Worm (Caenorhabditis elegans): Measurements from ENCODE around the gene F09E5.14.

Gene F09E5.14

ce11 chrII:5308961-5309360 is 35.7 kb downstream of the F09E5.14 start:
- TF ChIP-seq rnt-1 (tag; optimal IDR thresholded peaks at IDR 0.05) = no peak
- peak; percentile 60 for TF ChIP-seq lin-14 (GFP tag; optimal IDR thresholded peaks at IDR 0.05)
- TF ChIP-seq nhr-71 (tag; optimal IDR thresholded peaks at IDR 0.05) = peak; percentile 17
- TF ChIP-seq efl-1 (optimal IDR thresholded peaks at IDR 0.05) = no peak
- TF ChIP-seq efl-1 (GFP tag; optimal IDR thresholded peaks at IDR 0.05 in 1 of 2) = peak in 1 of 2 experiments; percentile 8

- no peak for TF ChIP-seq nhr-20 (tag; optimal IDR thresholded peaks at IDR 0.05)
- TF ChIP-seq elt-2 (tag; optimal IDR thresholded peaks at IDR 0.05) = peak; percentile 82
- no peak for TF ChIP-seq fkh-4 (tag; optimal IDR thresholded peaks at IDR 0.05; ENCODE audit: borderline replicate concordance)
These were observed 37.5 kb downstream of the F09E5.14 start for ce11 chrII:5307203-5307602.

ce11 chrII:5306197-5306596 is 38.5 kb downstream of the F09E5.14 start:
- TF ChIP-seq pax-3 (tag; optimal IDR thresholded peaks at IDR 0.05) (peak; percentile 13), dpl-1 (GFP tag; optimal IDR thresholded peaks at IDR 0.05) (no peak)

ce11 chrII:5305121-5305520 is 39.6 kb downstream of the F09E5.14 start:
- TF ChIP-seq lir-3 (tag; optimal IDR thresholded peaks at IDR 0.05; ENCODE audit: poor library complexity) = no peak
- TF ChIP-seq unc-86 (tag; optimal IDR thresholded peaks at IDR 0.05) = peak; percentile 70
- peak; percentile 47 for TF ChIP-seq lin-14 (GFP tag; optimal IDR thresholded peaks at IDR 0.05)
- no peak for TF ChIP-seq efl-1 (optimal IDR thresholded peaks at IDR 0.05)
- peak in 1 of 2 experiments; percentile 55 for TF ChIP-seq efl-1 (GFP tag; optimal IDR thresholded peaks at IDR 0.05 in 1 of 2)

- peak; percentile 71 for TF ChIP-seq lin-14 (GFP tag; optimal IDR thresholded peaks at IDR 0.05)
- no peak for TF ChIP-seq egl-13 (tag; optimal IDR thresholded peaks at IDR 0.05)
- TF ChIP-seq ceh-82 (tag; optimal IDR thresholded peaks at IDR 0.05) = peak in 1 of 3 experiments; percentile 8
- no peak for TF ChIP-seq unc-86 (tag; optimal IDR thresholded peaks at IDR 0.05)
- TF ChIP-seq ztf-4 (tag; optimal IDR thresholded peaks at IDR 0.05) = no peak
- no peak for TF ChIP-seq F16B12.6 (tag; optimal IDR thresholded peaks at IDR 0.05)
- no peak for TF ChIP-seq ama-1 (optimal IDR thresholded peaks at IDR 0.05)
- no peak for TF ChIP-seq ceh-88 (GFP tag; IDR thresholded peaks at IDR 0.05)
- TF ChIP-seq pax-3 (tag; optimal IDR thresholded peaks at IDR 0.05) = no peak
These were observed 42.9 kb downstream of the F09E5.14 start for ce11 chrII:5301810-5302209.

ce11 chrII:5297718-5298117 is 47.0 kb downstream of the F09E5.14 start:
- TF ChIP-seq ama-1 (optimal IDR thresholded peaks at IDR 0.05) (no peak), hpl-2 (GFP tag; optimal IDR thresholded peaks at IDR 0.05) (no peak), blmp-1 (tag; optimal IDR thresholded peaks at IDR 0.05) (peak; percentile 23), swsn-7 (tag; optimal IDR thresholded peaks at IDR 0.05) (no peak), nhr-237 (tag; optimal IDR thresholded peaks at IDR 0.05) (no peak), lin-14 (GFP tag; optimal IDR thresholded peaks at IDR 0.05) (peak; percentile 2)

ce11 chrII:5293287-5293850 is 51.3 kb downstream of the F09E5.14 start, which contains the start of gene ZK622.1:
TSS of gene ZK622.1 (plus strand) at chrII:5293800.
- peak; percentile 31 for TF ChIP-seq elt-2 (tag; optimal IDR thresholded peaks at IDR 0.05)
- TF ChIP-seq snu-23 (GFP tag; optimal IDR thresholded peaks at IDR 0.05) = peak; percentile 53
- TF ChIP-seq skn-1 (tag; optimal IDR thresholded peaks at IDR 0.05) = no peak
- TF ChIP-seq ces-1 (GFP tag; optimal IDR thresholded peaks at IDR 0.05) = no peak
- peak; percentile 33 for TF ChIP-seq rnt-1 (tag; optimal IDR thresholded peaks at IDR 0.05)
- TF ChIP-seq tlp-1 (tag; optimal IDR thresholded peaks at IDR 0.05) = no peak
- TF ChIP-seq snpc-4 (tag; optimal IDR thresholded peaks at IDR 0.05) = no peak
- TF ChIP-seq jun-1 (tag; optimal IDR thresholded peaks at IDR 0.05) = no peak
- TF ChIP-seq unc-130 (tag; optimal IDR thresholded peaks at IDR 0.05) = peak; percentile 26
- TF ChIP-seq nhr-237 (tag; optimal IDR thresholded peaks at IDR 0.05) = no peak
- no peak for TF ChIP-seq lin-15B (tag; optimal IDR thresholded peaks at IDR 0.05)
- TF ChIP-seq Y116A8C.19 (tag; optimal IDR thresholded peaks at IDR 0.05; ENCODE audit: borderline replicate concordance) = no peak
- peak; percentile 28 for TF ChIP-seq nhr-47 (tag; optimal IDR thresholded peaks at IDR 0.05)
- peak; percentile 6 for TF ChIP-seq mep-1 (tag; optimal IDR thresholded peaks at IDR 0.05)
- peak; percentile 5 for TF ChIP-seq dsc-1 (tag; optimal IDR thresholded peaks at IDR 0.05)
- no peak for TF ChIP-seq nhr-84 (tag; optimal IDR thresholded peaks at IDR 0.05)
- TF ChIP-seq nhr-19 (GFP tag; conservative IDR thresholded peaks at IDR 0.05) = peak; percentile 54
- no peak for TF ChIP-seq fkh-8 (tag; optimal IDR thresholded peaks at IDR 0.05)
- TF ChIP-seq mdl-1 (tag; optimal IDR thresholded peaks at IDR 0.05) = no peak
- TF ChIP-seq fkh-10 (GFP tag; optimal IDR thresholded peaks at IDR 0.05) = no peak
- TF ChIP-seq grh-1 (GFP tag; IDR thresholded peaks at IDR 0.05) = no peak
- TF ChIP-seq nhr-71 (tag; optimal IDR thresholded peaks at IDR 0.05) = peak; percentile 44
- no peak for TF ChIP-seq ztf-11 (tag; optimal IDR thresholded peaks at IDR 0.05)
